Fruit fly (Drosophila melanogaster) whole organism, adult: Measurements from ENCODE around the gene Gos28.

Experiments
- CG33017 ChIP-seq: fragments of 200-800 bp; sonication (Bioruptor generic); optimal IDR thresholded peaks from 2 replicates; lab custom pipeline; 2018; ENCODE audit warnings: missing biosample characterization, mild to moderate bottlenecking, missing genetic modification characterization, moderate library complexity
- CG5204 ChIP-seq: fragments of 200-800 bp; sonication (Bioruptor generic); optimal IDR thresholded peaks from 2 replicates; lab custom pipeline; 2016; ENCODE audit warnings: missing biosample characterization, missing genetic modification characterization
- Crg-1 ChIP-seq: fragments of 200-800 bp; sonication (Bioruptor generic); optimal IDR thresholded peaks from 2 replicates; lab custom pipeline; 2016; ENCODE audit warnings: missing biosample characterization, missing genetic modification characterization
- Hr96 ChIP-seq: fragments of 200-800 bp; sonication (Bioruptor generic); optimal IDR thresholded peaks from 2 replicates; lab custom pipeline; 2016; ENCODE audit warnings: missing biosample characterization, missing genetic modification characterization
- cic ChIP-seq: fragments of 200-800 bp; sonication (Bioruptor generic); optimal IDR thresholded peaks from 2 replicates; lab custom pipeline; 2017; ENCODE audit warnings: missing biosample characterization, mild to moderate bottlenecking, missing genetic modification characterization, moderate library complexity
- cnc ChIP-seq, 2 experiments: fragments of >200 bp; optimal IDR thresholded peaks; 2 replicates each; lab custom pipeline; 2017
- kay ChIP-seq: fragments of 200-800 bp; sonication (Bioruptor generic); peaks from one replicate; lab custom pipeline; 2016; ENCODE audit warnings: missing biosample characterization, missing genetic modification characterization, borderline replicate concordance
- tj ChIP-seq: fragments of 200-800 bp; sonication (Bioruptor generic); optimal IDR thresholded peaks from 3 replicates; lab custom pipeline; 2017; ENCODE audit warnings: missing biosample characterization, mild to moderate bottlenecking, missing genetic modification characterization, moderate library complexity

DNA sequence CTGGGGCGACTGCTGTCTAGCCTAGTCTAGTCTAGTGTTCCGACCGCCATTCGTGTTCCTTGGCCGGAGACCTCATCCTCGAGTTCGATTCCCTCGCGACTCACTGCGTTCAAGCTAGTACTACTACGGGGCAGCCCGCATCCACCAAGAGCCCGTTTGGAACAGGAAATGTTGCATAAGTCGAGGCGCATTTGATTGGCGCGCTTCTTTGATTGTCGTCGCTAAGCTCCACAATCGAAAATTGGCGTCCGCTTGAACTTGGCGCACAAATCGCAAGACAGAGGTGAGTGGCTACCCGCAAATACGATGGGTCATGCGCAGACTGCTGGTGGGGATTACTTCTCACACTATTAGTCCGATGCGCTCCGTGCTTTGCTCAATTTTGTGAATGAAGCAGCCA is 17.5 kb downstream of the Gos28 start:
- no peak for TF ChIP-seq Hr96
- TF ChIP-seq kay: no peak
- TF ChIP-seq tj (GFP tag; lab: Kevin White, UChicago): no peak
- no peak for TF ChIP-seq cic (GFP tag; lab: Kevin White, UChicago)
- no peak for TF ChIP-seq CG5204 (GFP tag; lab: Kevin White, UChicago)
- no peak for TF ChIP-seq Crg-1 (GFP tag; lab: Kevin White, UChicago)
- no peak for TF ChIP-seq cnc (optimal IDR thresholded peaks at IDR 0.05; lab: Kevin White, UChicago)
- TF ChIP-seq CG33017: no peak
